Fruit fly (Drosophila melanogaster): ENCODE data around the gene Cpr72Ea.
A peak's percentile ranks its signal among the peaks of the same experiment; 100 is the strongest.

DNA sequence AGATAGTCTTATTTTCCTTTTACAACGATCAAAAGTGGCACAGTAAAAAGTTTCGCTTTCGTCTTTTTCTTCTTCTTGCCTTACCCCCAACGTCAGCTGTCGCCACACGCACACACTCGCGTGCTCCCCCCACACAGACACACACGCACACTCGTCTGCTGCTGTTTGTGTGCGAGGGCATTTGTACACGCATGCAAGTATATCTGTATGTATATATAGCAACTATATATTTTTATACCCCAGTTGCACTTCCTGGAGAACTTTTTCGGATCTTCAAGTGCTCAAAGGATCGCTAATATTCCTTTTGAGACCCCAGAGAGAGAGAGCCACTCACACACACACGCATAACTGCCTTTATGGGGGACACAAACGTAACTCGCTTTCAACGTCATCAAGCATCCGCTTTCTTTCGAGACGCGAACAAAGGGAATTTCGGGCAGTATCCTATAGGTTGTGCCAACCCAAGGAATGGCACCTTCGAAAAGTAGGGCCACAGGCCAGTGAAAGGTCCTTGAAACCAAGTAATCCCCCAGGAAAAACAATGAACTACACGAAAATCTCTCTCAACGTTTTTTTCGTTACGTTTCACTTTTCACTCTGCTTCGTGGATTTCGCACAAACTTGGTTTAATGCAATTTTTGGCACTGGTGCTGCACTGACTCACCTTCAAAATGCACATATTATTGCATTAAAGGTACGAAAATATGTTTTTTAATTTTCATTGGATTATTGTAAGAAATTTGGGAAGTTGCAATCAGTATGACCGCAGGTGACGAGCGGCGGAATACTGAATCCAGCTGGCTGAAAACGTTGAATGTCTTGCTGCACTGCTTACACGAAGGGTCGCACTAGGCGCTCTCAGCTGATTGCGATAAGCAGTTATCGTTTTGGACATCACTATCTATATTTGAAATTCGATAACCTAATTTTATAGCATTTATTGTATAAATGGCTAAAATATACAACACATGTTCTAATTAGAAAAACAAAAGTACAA lies 15.7 kb downstream of the Cpr72Ea start, which contains the start of gene roq:
- TF ChIP-seq Neu2 (GFP tag; optimal IDR thresholded peaks at IDR 0.05; ENCODE audit: borderline replicate concordance) (no peak), CG5245 (GFP tag; optimal IDR thresholded peaks at IDR 0.05) (no peak), inv (GFP tag; IDR thresholded peaks at IDR 0.05; ENCODE audit: partially characterized antibody) (no peak), CG18262 (tag; optimal IDR thresholded peaks at IDR 0.05) (no peak), CG8388 (GFP tag; optimal IDR thresholded peaks at IDR 0.05) (no peak), wor (GFP tag; IDR thresholded peaks at IDR 0.05) (no peak), CG34422 (GFP tag; IDR thresholded peaks at IDR 0.05) (peak; percentile 37; the same call in 1 of the 3 replicates)
